Fruit fly (Drosophila melanogaster): Measurements from ENCODE around the gene mex1.
A peak's percentile ranks its signal among the peaks of the same experiment; 100 is the strongest.

Gene mex1

dm6 chr3L:15534274-15535227 is 15.2 kb upstream of the mex1 start (continued):
- TF ChIP-seq CG12299 (tag; optimal IDR thresholded peaks at IDR 0.05) (no peak), caup (GFP tag; optimal IDR thresholded peaks at IDR 0.05; ENCODE audit: severe bottlenecking) (peak; percentile 44), en (GFP tag; optimal IDR thresholded peaks at IDR 0.05) (peak; percentile 18), chn (GFP tag; optimal IDR thresholded peaks at IDR 0.05) (peak; percentile 52), CG12219 (GFP tag; optimal IDR thresholded peaks at IDR 0.05) (peak; percentile 13), knrl (GFP tag; IDR thresholded peaks at IDR 0.05; ENCODE audit: partially characterized antibody) (no peak), nau (GFP tag; optimal IDR thresholded peaks at IDR 0.05) (peak; percentile 16), CG9876 (GFP tag; optimal IDR thresholded peaks at IDR 0.05) (no peak), CG17829 (tag; optimal IDR thresholded peaks at IDR 0.05) (peak; percentile 22), gro (GFP tag; optimal IDR thresholded peaks at IDR 0.05) (peak; percentile 48), ERR (GFP tag; optimal IDR thresholded peaks at IDR 0.05) (no peak), BtbVII (GFP tag; optimal IDR thresholded peaks at IDR 0.05) (peak; percentile 15), wor (GFP tag; IDR thresholded peaks at IDR 0.05) (peak; percentile 53; the same call in 1 of the 2 replicates), CG16779 (GFP tag; IDR thresholded peaks at IDR 0.05) (no peak), rib (GFP tag; IDR thresholded peaks at IDR 0.05) (no peak), CG6654 (GFP tag; optimal IDR thresholded peaks at IDR 0.05) (peak; percentile 30), NC2β (GFP tag; optimal IDR thresholded peaks at IDR 0.05) (peak; percentile 31), H2.0 (GFP tag; IDR thresholded peaks at IDR 0.05) (peak; percentile 29; the same call in 1 of the 2 replicates), Ets65A (GFP tag) (peak; percentile 93), CG5180 (GFP tag; optimal IDR thresholded peaks at IDR 0.05) (peak; percentile 6), Camta (GFP tag; optimal IDR thresholded peaks at IDR 0.05) (peak; percentile 51), Hr78 (GFP tag; optimal IDR thresholded peaks at IDR 0.05) (no peak), sima (GFP tag; optimal IDR thresholded peaks at IDR 0.05) (no peak), Hr51 (GFP tag; optimal IDR thresholded peaks at IDR 0.05) (peak in 1 of 2 experiments; percentile 77), ems (GFP tag; optimal IDR thresholded peaks at IDR 0.05) (peak; percentile 53)

- TF ChIP-seq eyg (GFP tag; optimal IDR thresholded peaks at IDR 0.05): no peak
- no peak for TF ChIP-seq CG7271 (tag; optimal IDR thresholded peaks at IDR 0.05)
- no peak for TF ChIP-seq Dad (GFP tag; optimal IDR thresholded peaks at IDR 0.05)
- TF ChIP-seq CG4404 (GFP tag; IDR thresholded peaks at IDR 0.05): no peak
- no peak for TF ChIP-seq CG2202 (tag; optimal IDR thresholded peaks at IDR 0.05)
- no peak for TF ChIP-seq gsb (GFP tag; IDR thresholded peaks at IDR 0.05)
- peak; percentile 46 for TF ChIP-seq CG17802 (tag; optimal IDR thresholded peaks at IDR 0.05)
- TF ChIP-seq CG30020 (tag; optimal IDR thresholded peaks at IDR 0.05): no peak
- TF ChIP-seq aop (GFP tag; IDR thresholded peaks at IDR 0.05): no peak
- TF ChIP-seq C15 (GFP tag; IDR thresholded peaks at IDR 0.05): no peak
- no peak for TF ChIP-seq Stat92E (GFP tag; optimal IDR thresholded peaks at IDR 0.05)
- peak; percentile 14 for TF ChIP-seq CG13123 (GFP tag; optimal IDR thresholded peaks at IDR 0.05)
- TF ChIP-seq CG10147 (GFP tag; optimal IDR thresholded peaks at IDR 0.05): no peak
- TF ChIP-seq CG11723 (GFP tag; optimal IDR thresholded peaks at IDR 0.05): no peak
- no peak for TF ChIP-seq sima (GFP tag; optimal IDR thresholded peaks at IDR 0.05)
- peak; percentile 20; the same call in 1 of the 2 replicates for TF ChIP-seq CG17328 (GFP tag; IDR thresholded peaks at IDR 0.05)
- TF ChIP-seq CG10366 (GFP tag; IDR thresholded peaks at IDR 0.05): no peak
- TF ChIP-seq corto (GFP tag; optimal IDR thresholded peaks at IDR 0.05): peak; percentile 3
- TF ChIP-seq CG10565 (GFP tag; optimal IDR thresholded peaks at IDR 0.05): no peak
- TF ChIP-seq stc (GFP tag; IDR thresholded peaks at IDR 0.05): peak; percentile 45
- no peak for TF ChIP-seq Hr3 (GFP tag; optimal IDR thresholded peaks at IDR 0.05)
- peak; percentile 45 for TF ChIP-seq gcm (GFP tag; optimal IDR thresholded peaks at IDR 0.05)
- TF ChIP-seq CG13287 (GFP tag; IDR thresholded peaks at IDR 0.05; ENCODE audit: partially characterized antibody): no peak
These were observed 14.2 kb upstream of the mex1 start for dm6 chr3L:15533402-15534129.

All from whole organism, embryonic.